Worm (Caenorhabditis elegans) whole organism, L3 larva: Measurements from ENCODE around the gene ogt-1.

Source experiments
- ama-1 ChIP-seq: fragments of 150-350 bp; optimal IDR thresholded peaks from 2 replicates; lab custom pipeline; 2018
- nhr-28 ChIP-seq: fragments of 150-350 bp; optimal IDR thresholded peaks from 2 replicates; lab custom pipeline; 2014; ENCODE audit warnings: missing biosample characterization, missing genetic modification characterization
- unc-62 ChIP-seq: fragments of 150-350 bp; sonication (generic microtip); optimal IDR thresholded peaks from 4 replicates; lab custom pipeline; 2014; ENCODE audit warnings: missing biosample characterization, missing genetic modification reagents, missing genetic modification characterization
- zag-1 ChIP-seq: fragments of 150-350 bp; optimal IDR thresholded peaks from 2 replicates; lab custom pipeline; 2014; ENCODE audit warnings: missing biosample characterization, missing genetic modification characterization

- TF ChIP-seq ama-1 (lab: Kevin White, UChicago) (peak; percentile 43), unc-62 (GFP tag; lab: Kevin White, UChicago) (peak; percentile 53), zag-1 (no peak), nhr-28 (no peak)
These were observed 8.6 kb upstream of the ogt-1 start, which contains the start of the genes syf-2 and K04G7.1 for ce11 chrIII:7162065-7162762.
